Fruit fly (Drosophila melanogaster) whole organism, embryonic: Measurements from ENCODE around the gene Dh44.

ENCODE experiments used
- Ada2b ChIP-seq: fragments of 200-800 bp; sonication (Bioruptor generic); IDR thresholded peaks from 2 replicates; pipeline ENCODE4 v1.3.6; 2022; ENCODE audit warnings: missing biosample characterization, missing genetic modification characterization
- CG10274 ChIP-seq: fragments of 200-800 bp; sonication (Bioruptor generic); optimal IDR thresholded peaks from 3 replicates; lab custom pipeline; 2017; ENCODE audit warnings: missing biosample characterization, mild to moderate bottlenecking, missing genetic modification characterization
- CG10543 ChIP-seq: fragments of 200-800 bp; sonication (Bioruptor generic); optimal IDR thresholded peaks from 3 replicates; lab custom pipeline; 2017; ENCODE audit warnings: missing biosample characterization, mild to moderate bottlenecking, missing genetic modification characterization, moderate library complexity
- CG12104 ChIP-seq: fragments of 200-800 bp; sonication (Bioruptor generic); optimal IDR thresholded peaks from 3 replicates; lab custom pipeline; 2016; ENCODE audit warnings: missing biosample characterization, missing genetic modification characterization
- CG12391 ChIP-seq: fragments of 200-800 bp; sonication (Bioruptor generic); optimal IDR thresholded peaks from 3 replicates; lab custom pipeline; 2018; ENCODE audit warnings: missing biosample characterization, mild to moderate bottlenecking, missing genetic modification characterization, moderate library complexity
- CG12659 ChIP-seq: fragments of 200-800 bp; sonication (Bioruptor generic); optimal IDR thresholded peaks from 3 replicates; lab custom pipeline; 2017; ENCODE audit warnings: mild to moderate bottlenecking, missing biosample characterization, missing genetic modification reagents, missing genetic modification characterization
- CG12942 ChIP-seq: fragments of 200-800 bp; sonication (Bioruptor generic); optimal IDR thresholded peaks from 3 replicates; lab custom pipeline; 2016; ENCODE audit warnings: missing biosample characterization, missing genetic modification characterization
- CG14050 ChIP-seq: fragments of 200-800 bp; sonication (Bioruptor generic); IDR thresholded peaks from 3 replicates; pipeline ENCODE4 v1.3.6; 2022; ENCODE audit warnings: missing biosample characterization, missing genetic modification characterization
- CG1647 ChIP-seq: fragments of 200-800 bp; sonication (Bioruptor generic); optimal IDR thresholded peaks from 3 replicates; lab custom pipeline; 2016; ENCODE audit warnings: missing biosample characterization, missing genetic modification characterization
- CG16815 ChIP-seq: fragments of 200-800 bp; sonication (Bioruptor generic); optimal IDR thresholded peaks from 3 replicates; lab custom pipeline; 2017; ENCODE audit warnings: missing biosample characterization, mild to moderate bottlenecking, missing genetic modification characterization
- CG2712 ChIP-seq: fragments of 200-800 bp; optimal IDR thresholded peaks from 3 replicates; lab custom pipeline; 2019; ENCODE audit warnings: missing biosample characterization, mild to moderate bottlenecking, missing genetic modification characterization, moderate library complexity
- CG32767 ChIP-seq: fragments of 200-800 bp; sonication (Bioruptor generic); IDR thresholded peaks from 2 replicates; pipeline ENCODE4 v1.3.6; 2022; ENCODE audit warnings: missing biosample characterization, missing genetic modification characterization
- CG34422 ChIP-seq: fragments of 200-800 bp; sonication (Bioruptor generic); IDR thresholded peaks from 3 replicates; pipeline ENCODE4 v1.3.6; 2022; ENCODE audit warnings: missing biosample characterization, missing genetic modification characterization
- CG4282 ChIP-seq: fragments of 200-800 bp; sonication (Bioruptor generic); optimal IDR thresholded peaks from 2 replicates; lab custom pipeline; 2016; ENCODE audit warnings: missing biosample characterization, missing genetic modification characterization
- CG6175 ChIP-seq: fragments of 200-800 bp; sonication (Bioruptor generic); IDR thresholded peaks from 3 replicates; pipeline ENCODE4 v1.3.6; 2022; ENCODE audit warnings: missing biosample characterization, missing genetic modification characterization
- CG6791 ChIP-seq: fragments of 200-800 bp; sonication (Bioruptor generic); IDR thresholded peaks from 3 replicates; pipeline ENCODE4 v1.3.6; 2022; ENCODE audit warnings: missing biosample characterization, missing genetic modification characterization; ENCODE audit not compliant: partially characterized antibody
- CG6854 ChIP-seq: fragments of 200-800 bp; sonication (Bioruptor generic); optimal IDR thresholded peaks from 3 replicates; lab custom pipeline; 2017; ENCODE audit warnings: missing biosample characterization, mild to moderate bottlenecking, missing genetic modification characterization
- CG7372 ChIP-seq: fragments of 200-800 bp; sonication (Bioruptor generic); IDR thresholded peaks from 2 replicates; pipeline ENCODE4 v1.3.6; 2022; ENCODE audit warnings: missing biosample characterization, missing genetic modification characterization
- CG7987 ChIP-seq: fragments of 200-800 bp; sonication (Bioruptor generic); optimal IDR thresholded peaks from 2 replicates; lab custom pipeline; 2018; ENCODE audit warnings: missing biosample characterization, mild to moderate bottlenecking, missing genetic modification characterization, moderate library complexity
- CG8359 ChIP-seq: fragments of 200-800 bp; sonication (Bioruptor generic); optimal IDR thresholded peaks from 2 replicates; lab custom pipeline; 2017; ENCODE audit warnings: missing biosample characterization, mild to moderate bottlenecking, missing genetic modification characterization, borderline replicate concordance
- CG8478 ChIP-seq: fragments of >200 bp; optimal IDR thresholded peaks from 2 replicates; lab custom pipeline; 2018
- Dek ChIP-seq: fragments of 200-800 bp; sonication (Bioruptor generic); optimal IDR thresholded peaks from 3 replicates; lab custom pipeline; 2019; ENCODE audit warnings: missing biosample characterization, mild to moderate bottlenecking, missing genetic modification characterization, moderate library complexity
- MTF-1 ChIP-seq: fragments of 200-800 bp; sonication (Bioruptor generic); optimal IDR thresholded peaks from 2 replicates; lab custom pipeline; 2018; ENCODE audit warnings: missing biosample characterization, mild to moderate bottlenecking, missing genetic modification characterization, borderline replicate concordance
- NK7.1 ChIP-seq: fragments of 200-800 bp; sonication (Bioruptor generic); optimal IDR thresholded peaks from 3 replicates; lab custom pipeline; 2016; ENCODE audit warnings: missing biosample characterization, missing genetic modification characterization
- Oli ChIP-seq: fragments of 200-800 bp; sonication (Bioruptor generic); optimal IDR thresholded peaks from 2 replicates; lab custom pipeline; 2018; ENCODE audit warnings: missing biosample characterization, mild to moderate bottlenecking, missing genetic modification characterization, moderate library complexity
- Side ChIP-seq: fragments of 200-800 bp; sonication (Bioruptor generic); optimal IDR thresholded peaks from 2 replicates; lab custom pipeline; 2016; ENCODE audit warnings: missing biosample characterization, missing genetic modification characterization
- Sox102F ChIP-seq: fragments of 200-800 bp; sonication (Bioruptor generic); optimal IDR thresholded peaks from 2 replicates; lab custom pipeline; 2018; ENCODE audit warnings: missing biosample characterization, mild to moderate bottlenecking, missing genetic modification characterization, moderate library complexity
- Ssrp ChIP-seq: fragments of 200-800 bp; sonication (Bioruptor generic); optimal IDR thresholded peaks from 2 replicates; lab custom pipeline; 2018; ENCODE audit warnings: missing biosample characterization, mild to moderate bottlenecking, missing genetic modification characterization, moderate library complexity
- Xrp1 ChIP-seq: fragments of 200-800 bp; sonication (Bioruptor generic); IDR thresholded peaks from 2 replicates; pipeline ENCODE4 v1.3.6; 2022; ENCODE audit warnings: missing biosample characterization, missing genetic modification characterization
- ac ChIP-seq: fragments of 200-800 bp; sonication (Bioruptor generic); optimal IDR thresholded peaks from 3 replicates; lab custom pipeline; 2017; ENCODE audit warnings: missing biosample characterization, mild to moderate bottlenecking, missing genetic modification characterization
- ase ChIP-seq: fragments of 200-800 bp; sonication (Bioruptor generic); IDR thresholded peaks from 3 replicates; pipeline ENCODE4 v1.3.6; 2022; ENCODE audit warnings: missing biosample characterization, missing genetic modification characterization
- ato ChIP-seq: fragments of 200-800 bp; sonication (Bioruptor generic); IDR thresholded peaks from 2 replicates; pipeline ENCODE4 v1.3.6; 2022; ENCODE audit warnings: missing biosample characterization, missing genetic modification characterization; ENCODE audit not compliant: partially characterized antibody
- bbx ChIP-seq: fragments of 200-800 bp; sonication (Bioruptor generic); IDR thresholded peaks from 2 replicates; pipeline ENCODE4 v1.3.6; 2022; ENCODE audit warnings: missing biosample characterization, missing genetic modification characterization; ENCODE audit not compliant: partially characterized antibody
- bowl ChIP-seq: fragments of 200-800 bp; sonication (Bioruptor generic); IDR thresholded peaks from 2 replicates; pipeline ENCODE4 v1.3.6; 2022; ENCODE audit warnings: missing biosample characterization, missing genetic modification characterization
- br ChIP-seq: fragments of >200 bp; optimal IDR thresholded peaks from 2 replicates; lab custom pipeline; 2017
- cg ChIP-seq: fragments of 200-800 bp; sonication (Bioruptor generic); optimal IDR thresholded peaks from 3 replicates; lab custom pipeline; 2019; ENCODE audit warnings: missing biosample characterization, mild to moderate bottlenecking, missing genetic modification characterization, moderate library complexity
- danr ChIP-seq: fragments of 200-800 bp; sonication (Bioruptor generic); IDR thresholded peaks from 2 replicates; pipeline ENCODE4 v1.3.6; 2022; ENCODE audit warnings: missing biosample characterization, missing genetic modification characterization
- dati ChIP-seq: fragments of 200-800 bp; sonication (Bioruptor generic); IDR thresholded peaks from 2 replicates; pipeline ENCODE4 v1.3.6; 2022; ENCODE audit warnings: missing biosample characterization, missing genetic modification characterization
- dpn ChIP-seq, 2 experiments: fragments of 200-800 bp; sonication (Bioruptor generic); optimal IDR thresholded peaks; 3 replicates each; lab custom pipeline; 2016; ENCODE audit warnings: missing biosample characterization in 2 of 2, missing genetic modification characterization in 2 of 2
- exex ChIP-seq: fragments of 200-800 bp; sonication (Bioruptor generic); optimal IDR thresholded peaks from 4 replicates; lab custom pipeline; 2018; ENCODE audit warnings: missing biosample characterization, mild to moderate bottlenecking, missing genetic modification characterization, moderate library complexity
- gem ChIP-seq: fragments of 200-800 bp; sonication (Bioruptor generic); optimal IDR thresholded peaks from 2 replicates; lab custom pipeline; 2019; ENCODE audit warnings: missing biosample characterization, mild to moderate bottlenecking, missing genetic modification characterization, moderate library complexity
- h ChIP-seq: fragments of >200 bp; optimal IDR thresholded peaks from 2 replicates; lab custom pipeline; 2017
- hkb ChIP-seq, 2 experiments: fragments of 200-800 bp in 1 of 2; fragments of >200 bp in 1 of 2; sonication (Bioruptor generic) in 1 of 2; IDR thresholded peaks in 1 of 2; optimal IDR thresholded peaks in 1 of 2; 2 replicates each; pipeline versions ENCODE4 v1.3.6 to Lab custom; 2017 to 2022; ENCODE audit warnings: missing biosample characterization in 1 of 2, missing genetic modification characterization in 1 of 2
- klu ChIP-seq: fragments of 200-800 bp; sonication (Bioruptor generic); IDR thresholded peaks from 2 replicates; pipeline ENCODE4 v1.3.6; 2022; ENCODE audit warnings: missing biosample characterization, missing genetic modification characterization
- lov ChIP-seq, 2 experiments: fragments of 200-800 bp in 1 of 2; fragments of >200 bp in 1 of 2; sonication (Bioruptor generic) in 1 of 2; IDR thresholded peaks in 1 of 2; optimal IDR thresholded peaks in 1 of 2; 2 replicates in 1 of 2; 3 replicates in 1 of 2; pipeline versions ENCODE4 v1.3.6 to Lab custom; 2017 to 2022; ENCODE audit warnings: missing biosample characterization in 1 of 2, missing genetic modification characterization in 1 of 2
- nom ChIP-seq: fragments of 200-800 bp; sonication (Bioruptor generic); optimal IDR thresholded peaks from 2 replicates; lab custom pipeline; 2017; ENCODE audit warnings: missing biosample characterization, missing genetic modification characterization, mild to moderate bottlenecking, moderate library complexity, missing genetic modification reagents
- oc ChIP-seq: fragments of 200-800 bp; sonication (Bioruptor generic); optimal IDR thresholded peaks from 2 replicates; lab custom pipeline; 2018; ENCODE audit warnings: missing biosample characterization, mild to moderate bottlenecking, missing genetic modification characterization, moderate library complexity
- pho ChIP-seq: fragments of 200-800 bp; sonication (Bioruptor generic); optimal IDR thresholded peaks from 2 replicates; lab custom pipeline; 2016; ENCODE audit warnings: missing biosample characterization, missing genetic modification characterization
- shn ChIP-seq: fragments of 200-800 bp; sonication (Bioruptor generic); optimal IDR thresholded peaks from 3 replicates; lab custom pipeline; 2016; ENCODE audit warnings: missing biosample characterization, missing genetic modification characterization
- vnd ChIP-seq: fragments of 200-800 bp; sonication (Bioruptor generic); IDR thresholded peaks from 3 replicates; pipeline ENCODE4 v1.3.6; 2022; ENCODE audit warnings: missing biosample characterization, missing genetic modification characterization; ENCODE audit not compliant: partially characterized antibody
- zfh1 ChIP-seq: fragments of 200-800 bp; sonication (Bioruptor generic); IDR thresholded peaks from 3 replicates; pipeline ENCODE4 v1.3.6; 2022; ENCODE audit warnings: missing biosample characterization, missing genetic modification characterization

Gene Dh44

DNA sequence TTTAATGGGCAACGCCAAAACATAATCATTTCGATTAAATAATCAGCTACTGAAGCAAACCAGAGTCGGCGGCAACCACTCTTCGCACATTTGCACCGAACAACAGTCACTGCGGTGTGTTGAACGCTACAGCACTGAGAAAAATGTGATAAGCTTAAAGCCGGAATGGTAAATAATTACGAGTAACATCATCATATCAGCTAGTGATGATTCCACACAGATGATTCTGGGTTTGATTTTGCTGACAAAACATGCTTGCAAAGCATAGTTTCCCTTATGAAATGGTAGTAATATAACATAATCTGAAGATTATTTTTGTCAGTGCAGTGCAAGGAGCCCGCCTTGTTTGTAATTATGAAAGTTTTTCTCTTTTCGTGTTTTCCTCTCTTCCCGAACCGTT, 39.9 kb upstream of the Dh44 start (continued):
- TF ChIP-seq CG8359 (peak; percentile 53), klu (no peak), Oli (tag; lab: Kevin White, UChicago) (peak; percentile 74), CG10543 (GFP tag; lab: Kevin White, UChicago) (no peak), ac (no peak), ato (GFP tag; lab: Robert Waterston, UW) (no peak), NK7.1 (GFP tag; lab: Kevin White, UChicago) (no peak), MTF-1 (GFP tag; lab: Kevin White, UChicago) (no peak), CG6854 (GFP tag; lab: Kevin White, UChicago) (no peak), CG12659 (GFP tag; lab: Kevin White, UChicago) (peak; percentile 14), CG7987 (GFP tag; lab: Kevin White, UChicago) (no peak), CG8478 (lab: Kevin White, UChicago) (no peak), CG16815 (GFP tag; lab: Kevin White, UChicago) (peak; percentile 40), Sox102F (GFP tag; lab: Kevin White, UChicago) (peak; percentile 77), CG12104 (GFP tag; lab: Kevin White, UChicago) (no peak), Xrp1 (GFP tag; lab: Robert Waterston, UW) (peak; percentile 36; the same call in 1 of the 2 replicates), CG6175 (GFP tag; lab: Robert Waterston, UW) (no peak), CG2712 (tag; lab: Kevin White, UChicago) (peak; percentile 78), CG6791 (GFP tag; lab: Robert Waterston, UW) (no peak), hkb (optimal IDR thresholded peaks at IDR 0.05; lab: Kevin White, UChicago) (no peak), hkb (GFP tag; IDR thresholded peaks at IDR 0.05; lab: Robert Waterston, UW) (0 out of 2 replicates have a peak, but pooled peaks have one; percentile 18), oc (tag; lab: Kevin White, UChicago) (peak; percentile 44), zfh1 (GFP tag; lab: Robert Waterston, UW) (peak; percentile 75), dpn (GFP tag; optimal IDR thresholded peaks at IDR 0.05; lab: Kevin White, UChicago) (peak in 1 of 2 experiments; percentile 20), exex (tag; lab: Kevin White, UChicago) (no peak), CG10274 (GFP tag; lab: Kevin White, UChicago) (no peak), Ada2b (no peak; the same call in 1 of the 2 replicates), danr (GFP tag; lab: Robert Waterston, UW) (no peak), lov (optimal IDR thresholded peaks at IDR 0.05; lab: Kevin White, UChicago) (no peak), lov (GFP tag; IDR thresholded peaks at IDR 0.05; lab: Robert Waterston, UW) (no peak), gem (peak; percentile 78), CG32767 (no peak), CG14050 (GFP tag; lab: Robert Waterston, UW) (no peak), ase (GFP tag; lab: Robert Waterston, UW) (no peak), Dek (tag; lab: Kevin White, UChicago) (no peak), Ssrp (tag; lab: Kevin White, UChicago) (peak; percentile 65), h (lab: Kevin White, UChicago) (no peak), bowl (no peak), Side (GFP tag; lab: Kevin White, UChicago) (no peak), pho (no peak), bbx (GFP tag; lab: Robert Waterston, UW) (no peak), cg (GFP tag; lab: Kevin White, UChicago) (no peak), shn (no peak), CG12391 (tag; lab: Kevin White, UChicago) (peak; percentile 52), vnd (GFP tag; lab: Robert Waterston, UW) (no peak), CG34422 (0 out of 3 replicates have a peak, but pooled peaks have one; percentile 15), CG7372 (no peak), CG4282 (no peak), nom (no peak), br (lab: Kevin White, UChicago) (no peak), dati (GFP tag; lab: Robert Waterston, UW) (no peak), CG12942 (GFP tag; lab: Kevin White, UChicago) (no peak), CG1647 (no peak)
